Worm (Caenorhabditis elegans) whole organism, L4 larva: ENCODE data around the gene W06G6.10.

Experiments
- F26F4.8 ChIP-seq: fragments of 200-800 bp; sonication (Bioruptor generic); conservative IDR thresholded peaks from 2 replicates; pipeline ENCODE4 v1.3.6; 2022; ENCODE audit warnings: missing genetic modification characterization, missing compliant biosample characterization
- Y48G9A.11 ChIP-seq: fragments of 200-800 bp; sonication (Bioruptor generic); IDR thresholded peaks from 2 replicates; pipeline ENCODE4 v1.3.6; 2022; ENCODE audit warnings: missing genetic modification reagents, missing genetic modification characterization, missing compliant biosample characterization
- jun-1 ChIP-seq: fragments of 150-350 bp; optimal IDR thresholded peaks from 2 replicates; lab custom pipeline; 2014; ENCODE audit warnings: missing biosample characterization, missing genetic modification reagents, missing genetic modification characterization
- mep-1 ChIP-seq: fragments of 150-350 bp; sonication (generic microtip); optimal IDR thresholded peaks from 3 replicates; lab custom pipeline; 2014; ENCODE audit warnings: missing biosample characterization, missing genetic modification characterization
- nhr-102 ChIP-seq: sonication (generic microtip); optimal IDR thresholded peaks from 2 replicates; lab custom pipeline; 2016; ENCODE audit warnings: mild to moderate bottlenecking, missing genetic modification characterization, moderate library complexity, missing compliant biosample characterization
- nhr-77 ChIP-seq: fragments of 150-350 bp; optimal IDR thresholded peaks from 2 replicates; lab custom pipeline; 2014; ENCODE audit warnings: missing biosample characterization, missing genetic modification characterization
- skn-1 ChIP-seq: fragments of 150-350 bp; optimal IDR thresholded peaks from 2 replicates; lab custom pipeline; 2014; ENCODE audit warnings: missing biosample characterization, missing genetic modification characterization

ce11 chrV:16610094-16610493 lies 36.9 kb downstream of the W06G6.10 start:
- TF ChIP-seq jun-1 (tag; lab: Kevin White, UChicago) (no peak), mep-1 (tag; lab: Kevin White, UChicago) (no peak), skn-1 (tag; lab: Kevin White, UChicago) (no peak), nhr-77 (tag; lab: Kevin White, UChicago) (peak; percentile 54), nhr-102 (tag; lab: Kevin White, UChicago) (no peak), F26F4.8 (GFP tag; lab: Robert Waterston, UW) (no peak), Y48G9A.11 (GFP tag; lab: Robert Waterston, UW) (no peak)
